Worm (Caenorhabditis elegans) whole organism, L4 larva: ENCODE measurements around the gene eif-3.L.

Source experiments
- F49E8.2 ChIP-seq: sonication (generic microtip); optimal IDR thresholded peaks from 2 replicates; lab custom pipeline; 2016; ENCODE audit warnings: missing compliant biosample characterization, mild to moderate bottlenecking, missing genetic modification characterization, borderline replicate concordance
- fkh-10 ChIP-seq: fragments of 150-350 bp; optimal IDR thresholded peaks from 2 replicates; lab custom pipeline; 2014; ENCODE audit warnings: missing biosample characterization, missing genetic modification reagents, missing genetic modification characterization
- hmg-1.1 ChIP-seq: fragments of 200-800 bp; sonication (Bioruptor generic); IDR thresholded peaks from 2 replicates; pipeline ENCODE4 v1.3.6; 2022; ENCODE audit warnings: missing genetic modification reagents, missing genetic modification characterization, missing compliant biosample characterization
- skn-1 ChIP-seq: fragments of 150-350 bp; optimal IDR thresholded peaks from 2 replicates; lab custom pipeline; 2014; ENCODE audit warnings: missing biosample characterization, missing genetic modification characterization
- snpc-1.2 ChIP-seq: fragments of 200-800 bp; sonication (Bioruptor generic); IDR thresholded peaks from 2 replicates; pipeline ENCODE4 v1.3.6; 2022; ENCODE audit warnings: missing genetic modification reagents, missing genetic modification characterization, missing compliant biosample characterization
- snpc-4 ChIP-seq: fragments of 150-350 bp; optimal IDR thresholded peaks from 2 replicates; lab custom pipeline; 2014; ENCODE audit warnings: missing biosample characterization, missing genetic modification characterization
- ztf-7 ChIP-seq: fragments of 150-350 bp; optimal IDR thresholded peaks from 2 replicates; lab custom pipeline; 2014; ENCODE audit warnings: missing biosample characterization, missing genetic modification characterization

DNA sequence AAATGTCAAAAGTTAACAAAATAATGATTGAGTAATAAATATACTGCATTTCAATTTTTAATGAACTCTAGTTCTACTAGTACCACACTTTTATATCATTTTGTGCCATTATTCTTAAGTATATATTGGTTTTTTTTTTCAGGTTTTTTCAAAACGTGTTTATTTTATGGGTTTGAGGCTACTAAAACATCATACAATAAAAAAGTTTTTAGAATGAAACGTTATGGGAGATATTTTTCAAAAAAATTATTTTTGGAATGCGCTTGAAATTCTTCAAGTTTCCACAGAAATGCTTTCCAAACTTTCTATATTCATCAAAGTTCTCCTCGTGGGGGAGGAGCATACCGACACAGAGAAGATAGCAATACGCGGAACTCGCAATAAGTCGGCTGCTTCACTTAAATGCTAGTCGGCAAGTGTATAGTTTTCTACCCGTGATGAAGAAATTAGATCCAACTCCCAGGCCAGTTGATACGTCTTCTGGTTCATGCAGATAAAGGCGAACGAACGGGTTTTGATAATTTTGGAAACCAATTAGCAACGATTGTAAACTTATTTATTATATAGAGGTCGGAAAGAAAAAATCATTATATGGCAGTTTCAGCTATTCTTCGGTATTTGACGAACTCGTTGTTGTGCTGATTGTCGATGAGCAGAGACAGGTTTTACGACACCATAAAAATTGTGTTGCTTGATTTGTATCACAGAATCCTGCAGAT, 22.8 kb downstream of the eif-3.L start, which contains the start of gene C17G10.10:
- TF ChIP-seq F49E8.2 (tag; lab: Kevin White, UChicago) (peak; percentile 47), hmg-1.1 (peak; percentile 58; the same call in 1 of the 2 replicates), ztf-7 (peak; percentile 68), skn-1 (tag; lab: Kevin White, UChicago) (no peak), snpc-4 (tag; lab: Kevin White, UChicago) (peak; percentile 93), snpc-1.2 (GFP tag; lab: Robert Waterston, UW) (peak; percentile 75), fkh-10 (GFP tag; lab: Kevin White, UChicago) (no peak)
